Fruit fly (Drosophila melanogaster) whole organism, prepupa: Measurements from ENCODE around the gene CG32026.
A peak's percentile ranks its signal among the peaks of the same experiment; 100 is the strongest.

Experiments used
- Blimp-1 ChIP-seq: fragments of 200-800 bp; sonication (Bioruptor generic); optimal IDR thresholded peaks from 3 replicates; lab custom pipeline; 2017; ENCODE audit warnings: missing biosample characterization, missing genetic modification characterization, mild to moderate bottlenecking, moderate library complexity, missing genetic modification reagents
- CG10631 ChIP-seq: fragments of 200-800 bp; sonication (Bioruptor generic); optimal IDR thresholded peaks from 2 replicates; lab custom pipeline; 2016; ENCODE audit warnings: missing biosample characterization, missing genetic modification characterization
- CG10669 ChIP-seq: fragments of 200-800 bp; sonication (Bioruptor generic); optimal IDR thresholded peaks from 3 replicates; lab custom pipeline; 2018; ENCODE audit warnings: missing biosample characterization, mild to moderate bottlenecking, missing genetic modification characterization, moderate library complexity
- CG11294 ChIP-seq: fragments of 200-800 bp; sonication (Bioruptor generic); IDR thresholded peaks from 2 replicates; pipeline ENCODE4 v1.3.6; 2022; ENCODE audit warnings: missing biosample characterization, missing genetic modification characterization
- CG11902 ChIP-seq: fragments of 200-800 bp; sonication (Bioruptor generic); optimal IDR thresholded peaks from 3 replicates; lab custom pipeline; 2016; ENCODE audit warnings: missing biosample characterization, missing genetic modification characterization
- CG16779 ChIP-seq: fragments of 200-800 bp; sonication (Bioruptor generic); optimal IDR thresholded peaks from 3 replicates; lab custom pipeline; 2017; ENCODE audit warnings: missing biosample characterization, mild to moderate bottlenecking, missing genetic modification characterization
- CG31627 ChIP-seq: fragments of 200-800 bp; sonication (Bioruptor generic); optimal IDR thresholded peaks from 3 replicates; lab custom pipeline; 2016; ENCODE audit warnings: missing biosample characterization, missing genetic modification characterization
- CG32006 ChIP-seq: fragments of 200-800 bp; sonication (Bioruptor generic); optimal IDR thresholded peaks from 3 replicates; lab custom pipeline; 2017; ENCODE audit warnings: missing biosample characterization, mild to moderate bottlenecking, missing genetic modification characterization
- CG34406 ChIP-seq: fragments of 200-800 bp; sonication (Bioruptor generic); optimal IDR thresholded peaks from 3 replicates; lab custom pipeline; 2016; ENCODE audit warnings: missing biosample characterization, missing genetic modification characterization
- CG4318 ChIP-seq: fragments of 200-800 bp; sonication (Bioruptor generic); optimal IDR thresholded peaks from 3 replicates; lab custom pipeline; 2017; ENCODE audit warnings: missing biosample characterization, mild to moderate bottlenecking, missing genetic modification characterization
- CG6163 ChIP-seq: fragments of 200-800 bp; sonication (Bioruptor generic); IDR thresholded peaks from 3 replicates; pipeline ENCODE4 v1.3.6; 2022; ENCODE audit warnings: missing biosample characterization, missing genetic modification characterization
- CG6792 ChIP-seq: fragments of 200-800 bp; sonication (Bioruptor generic); optimal IDR thresholded peaks from 3 replicates; lab custom pipeline; 2016; ENCODE audit warnings: missing biosample characterization, missing genetic modification characterization
- CG6808 ChIP-seq: fragments of 200-800 bp; sonication (Bioruptor generic); optimal IDR thresholded peaks from 3 replicates; lab custom pipeline; 2017; ENCODE audit warnings: missing biosample characterization, missing genetic modification characterization, mild to moderate bottlenecking, moderate library complexity, missing genetic modification reagents
- CG8119 ChIP-seq: fragments of 200-800 bp; sonication (Bioruptor generic); IDR thresholded peaks from 3 replicates; pipeline ENCODE4 v1.3.6; 2022; ENCODE audit warnings: missing biosample characterization, missing genetic modification characterization
- CG9139 ChIP-seq: fragments of 200-800 bp; sonication (Bioruptor generic); optimal IDR thresholded peaks from 3 replicates; lab custom pipeline; 2017; ENCODE audit warnings: missing biosample characterization, mild to moderate bottlenecking, missing genetic modification characterization
- Eip78C ChIP-seq: fragments of 200-800 bp; sonication (Bioruptor generic); peaks from one replicate; lab custom pipeline; 2016; ENCODE audit warnings: missing biosample characterization, missing genetic modification characterization
- Gug ChIP-seq: fragments of 200-800 bp; sonication (Bioruptor generic); IDR thresholded peaks from 2 replicates; pipeline ENCODE4 v1.3.6; 2022; ENCODE audit warnings: missing biosample characterization, missing genetic modification characterization
- Hr38 ChIP-seq: sonication (Bioruptor generic); optimal IDR thresholded peaks from 2 replicates; lab custom pipeline; 2016; ENCODE audit warnings: missing biosample characterization, missing genetic modification characterization
- Hr39 ChIP-seq: fragments of 200-800 bp; sonication (Bioruptor generic); optimal IDR thresholded peaks from 2 replicates; lab custom pipeline; 2016; ENCODE audit warnings: missing biosample characterization, missing genetic modification characterization
- Lpt ChIP-seq: fragments of 200-800 bp; sonication (Bioruptor generic); optimal IDR thresholded peaks from 3 replicates; lab custom pipeline; 2016; ENCODE audit warnings: missing biosample characterization, missing genetic modification characterization
- OdsH ChIP-seq: fragments of 200-800 bp; sonication (Bioruptor generic); optimal IDR thresholded peaks from 3 replicates; lab custom pipeline; 2016; ENCODE audit warnings: missing biosample characterization, missing genetic modification characterization
- Sox14 ChIP-seq: fragments of 200-800 bp; sonication (Bioruptor generic); optimal IDR thresholded peaks from 3 replicates; lab custom pipeline; 2016; ENCODE audit warnings: missing biosample characterization, missing genetic modification characterization
- achi ChIP-seq: fragments of 200-800 bp; sonication (Bioruptor generic); optimal IDR thresholded peaks from 3 replicates; lab custom pipeline; 2016; ENCODE audit warnings: missing biosample characterization, missing genetic modification characterization
- acj6 ChIP-seq: fragments of 200-800 bp; sonication (Bioruptor generic); optimal IDR thresholded peaks from 3 replicates; lab custom pipeline; 2016; ENCODE audit warnings: missing biosample characterization, missing genetic modification characterization
- dsx ChIP-seq: fragments of 200-800 bp; optimal IDR thresholded peaks from 3 replicates; lab custom pipeline; 2019; ENCODE audit warnings: missing biosample characterization, mild to moderate bottlenecking, missing genetic modification characterization, moderate library complexity; ENCODE audit not compliant: poor library complexity, severe bottlenecking
- eg ChIP-seq: fragments of 200-800 bp; sonication (Bioruptor generic); IDR thresholded peaks from 3 replicates; pipeline ENCODE4 v1.3.6; 2022; ENCODE audit warnings: missing biosample characterization, missing genetic modification characterization
- fd59A ChIP-seq: fragments of 200-800 bp; sonication (Bioruptor generic); optimal IDR thresholded peaks from 2 replicates; lab custom pipeline; 2017; ENCODE audit warnings: missing biosample characterization, mild to moderate bottlenecking, missing genetic modification characterization, missing genetic modification reagents
- lz ChIP-seq: fragments of 200-800 bp; sonication (Bioruptor generic); optimal IDR thresholded peaks from 3 replicates; lab custom pipeline; 2016; ENCODE audit warnings: missing biosample characterization, missing genetic modification characterization
- net ChIP-seq: fragments of 200-800 bp; sonication (Bioruptor generic); optimal IDR thresholded peaks from 3 replicates; lab custom pipeline; 2016; ENCODE audit warnings: missing biosample characterization, missing genetic modification characterization
- pdm3 ChIP-seq: fragments of 200-800 bp; sonication (Bioruptor generic); optimal IDR thresholded peaks from 3 replicates; lab custom pipeline; 2016; ENCODE audit warnings: missing biosample characterization, missing genetic modification characterization
- salr ChIP-seq, 2 experiments: fragments of 200-800 bp; sonication (Bioruptor generic); optimal IDR thresholded peaks; 3 replicates each; lab custom pipeline; 2016 to 2018; ENCODE audit warnings: missing biosample characterization in 2 of 2, missing genetic modification characterization in 2 of 2, mild to moderate bottlenecking in 1 of 2
- ss ChIP-seq, 2 experiments: fragments of 200-800 bp; sonication (Bioruptor generic); optimal IDR thresholded peaks; 2 replicates in 1 of 2; 3 replicates in 1 of 2; lab custom pipeline; 2017 to 2018; ENCODE audit warnings: mild to moderate bottlenecking in 2 of 2, missing biosample characterization in 2 of 2, missing genetic modification characterization in 2 of 2, moderate library complexity in 1 of 2
- svp ChIP-seq: fragments of 200-800 bp; sonication (Bioruptor generic); peaks from one replicate; lab custom pipeline; 2016; ENCODE audit warnings: missing biosample characterization, missing genetic modification characterization

The CG32026 gene

DNA sequence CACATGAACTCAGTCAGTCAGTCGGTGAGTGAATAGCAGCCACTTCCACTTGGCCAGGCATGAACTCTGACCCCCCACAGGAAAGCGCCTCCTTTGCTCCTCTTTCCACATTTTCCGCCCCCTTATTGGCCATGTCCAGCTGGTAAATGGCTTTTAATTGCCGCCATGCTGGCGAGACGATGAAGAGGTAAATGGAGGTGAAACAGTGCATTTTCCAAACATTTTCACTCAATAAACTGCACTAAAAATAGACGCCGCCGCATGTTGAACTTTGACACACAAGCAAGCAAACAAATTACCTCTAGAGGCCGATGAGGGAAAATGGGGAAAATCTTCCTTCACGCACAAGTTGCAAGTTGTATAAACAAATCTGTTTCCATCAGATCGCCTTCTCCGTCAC is 13.6 kb downstream of the CG32026 start:
- TF ChIP-seq CG6792 (no peak), CG11902 (GFP tag; lab: Kevin White, UChicago) (no peak), Hr38 (no peak), net (GFP tag; lab: Kevin White, UChicago) (no peak), Hr39 (GFP tag; lab: Kevin White, UChicago) (no peak), fd59A (no peak), eg (GFP tag; lab: Robert Waterston, UW) (no peak), CG11294 (GFP tag; lab: Robert Waterston, UW) (no peak), Gug (GFP tag; lab: Robert Waterston, UW) (no peak), Sox14 (GFP tag; lab: Kevin White, UChicago) (no peak), acj6 (GFP tag; lab: Kevin White, UChicago) (no peak), Blimp-1 (GFP tag; lab: Kevin White, UChicago) (no peak), CG10631 (GFP tag; lab: Kevin White, UChicago) (no peak), CG34406 (no peak)

DNA sequence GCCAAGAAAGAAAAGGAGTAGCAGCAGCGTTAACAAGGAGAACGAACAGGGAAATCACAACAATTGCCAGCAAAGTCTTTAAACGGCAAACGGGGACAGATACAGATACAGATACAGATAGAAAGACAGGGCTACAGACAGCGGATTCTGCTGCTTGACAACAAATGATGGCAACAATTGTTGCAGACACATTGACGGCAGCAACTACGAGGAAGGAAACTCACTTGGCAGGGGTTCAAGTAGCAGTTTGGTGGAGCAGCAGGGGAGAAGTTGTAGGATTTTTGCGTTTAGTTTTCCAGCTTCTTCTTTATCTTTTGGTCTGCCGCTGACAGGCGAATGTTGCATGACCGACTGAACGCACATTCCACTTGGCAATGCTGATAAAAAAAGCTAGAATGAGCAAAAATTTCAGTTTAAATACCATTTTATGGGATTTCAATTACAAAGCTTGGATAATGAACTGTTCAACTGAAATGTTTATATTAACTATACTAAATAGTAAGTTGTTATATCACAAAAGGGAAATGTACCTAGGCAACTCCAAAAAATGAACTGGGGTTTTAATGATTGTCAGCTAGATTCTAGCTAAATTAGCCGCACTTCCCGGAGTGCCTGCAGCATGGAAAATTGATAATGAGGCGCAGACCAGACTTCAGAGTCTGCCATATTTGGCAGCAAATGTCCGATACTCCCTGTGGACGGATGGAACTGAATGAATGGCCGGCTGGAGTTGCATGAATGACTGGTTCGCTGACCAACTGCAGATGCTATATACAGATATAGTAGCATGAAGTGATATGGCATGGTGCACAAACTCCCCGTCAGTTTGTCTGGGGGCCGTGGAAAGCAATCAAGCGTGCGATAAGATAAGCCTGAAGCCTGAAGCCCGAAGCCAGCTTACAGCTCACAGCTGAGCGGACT is 14.8 kb downstream of the CG32026 start:
- peak; percentile 1 for TF ChIP-seq CG6808
- 0 out of 3 replicates have a peak, but pooled peaks have one; percentile 18 for TF ChIP-seq CG8119 (GFP tag; lab: Robert Waterston, UW)
- TF ChIP-seq fd59A = no peak
- TF ChIP-seq CG4318 (GFP tag; lab: Kevin White, UChicago) = no peak
- peak; percentile 62 for TF ChIP-seq svp (GFP tag; lab: Kevin White, UChicago)
- peak; percentile 54 for TF ChIP-seq Eip78C (GFP tag; lab: Kevin White, UChicago)
- TF ChIP-seq CG16779 = no peak
- TF ChIP-seq CG32006 (GFP tag; lab: Kevin White, UChicago) = peak; percentile 19
- peak; percentile 58 for TF ChIP-seq dsx (GFP tag; lab: Kevin White, UChicago)
- TF ChIP-seq Hr38 = no peak
- no peak for TF ChIP-seq eg (GFP tag; lab: Robert Waterston, UW)
- TF ChIP-seq Gug (GFP tag; lab: Robert Waterston, UW) = no peak

DNA sequence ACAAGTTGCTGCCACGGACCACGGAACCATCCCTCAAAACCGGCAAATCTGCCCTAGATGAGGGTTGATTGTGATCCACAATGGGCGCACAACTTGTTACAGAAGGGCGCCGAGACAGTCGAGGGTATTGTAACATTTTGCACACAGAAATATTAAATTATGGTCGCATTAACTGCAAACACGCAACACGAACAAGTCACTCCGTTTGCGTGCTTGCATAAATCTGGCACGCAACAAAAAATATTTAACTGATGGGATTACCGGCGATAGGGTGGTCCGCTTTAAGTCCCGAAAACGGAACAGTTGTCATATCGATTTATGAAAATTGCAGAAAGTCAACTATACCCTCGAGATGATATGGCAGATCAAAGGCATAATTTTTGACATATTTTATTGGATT is 15.7 kb downstream of the CG32026 start:
- TF ChIP-seq salr (GFP tag; optimal IDR thresholded peaks at IDR 0.05; lab: Kevin White, UChicago) (no peak), ss (GFP tag; optimal IDR thresholded peaks at IDR 0.05; lab: Kevin White, UChicago) (peak; percentile 48 to 96), CG9139 (GFP tag; lab: Kevin White, UChicago) (no peak), achi (GFP tag; lab: Kevin White, UChicago) (no peak), pdm3 (no peak)

DNA sequence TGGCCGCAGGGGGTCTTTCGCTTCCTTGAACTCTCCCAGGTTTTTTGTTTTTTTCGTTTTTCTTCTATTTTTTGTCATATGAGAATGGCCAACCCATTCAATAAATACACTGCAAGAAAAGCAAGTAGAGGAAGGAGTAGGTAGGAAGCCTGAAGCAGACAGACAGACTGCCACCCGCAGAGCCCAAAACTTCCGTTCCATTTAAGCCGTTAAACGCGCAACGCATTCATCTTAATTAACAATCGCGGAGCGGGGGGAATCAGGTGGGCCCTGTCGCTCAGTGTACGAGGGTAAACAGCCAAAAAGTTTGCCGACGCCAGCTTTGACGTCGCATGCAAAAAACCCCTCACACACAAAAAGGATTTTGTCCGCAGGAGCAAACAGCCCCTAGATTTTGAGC is 16.6 kb downstream of the CG32026 start:
- TF ChIP-seq CG11294 (GFP tag; lab: Robert Waterston, UW) = no peak
- no peak for TF ChIP-seq CG9139 (GFP tag; lab: Kevin White, UChicago)
- no peak for TF ChIP-seq CG10669
- TF ChIP-seq achi (GFP tag; lab: Kevin White, UChicago) = no peak
- TF ChIP-seq lz (GFP tag; lab: Kevin White, UChicago) = peak; percentile 13
- TF ChIP-seq OdsH (GFP tag; lab: Kevin White, UChicago) = no peak
- TF ChIP-seq CG6808 = no peak
- TF ChIP-seq svp (GFP tag; lab: Kevin White, UChicago) = peak; percentile 35
- TF ChIP-seq CG31627 (GFP tag; lab: Kevin White, UChicago) = peak; percentile 26
- peak; percentile 5; the same call in 1 of the 3 replicates for TF ChIP-seq CG6163 (GFP tag; lab: Robert Waterston, UW)
- no peak for TF ChIP-seq Lpt (GFP tag; lab: Kevin White, UChicago)
